Fruit fly (Drosophila melanogaster) whole organism, embryonic: ENCODE data around the gene Scox.

Experiments
- CG11695 ChIP-seq: fragments of 200-800 bp; sonication (Bioruptor generic); IDR thresholded peaks from 3 replicates; pipeline ENCODE4 v1.3.6; 2022; ENCODE audit warnings: missing biosample characterization, missing genetic modification characterization
- CG12236 ChIP-seq: fragments of 200-800 bp; sonication (Bioruptor generic); optimal IDR thresholded peaks from 2 replicates; lab custom pipeline; 2016; ENCODE audit warnings: missing biosample characterization, missing genetic modification characterization
- CG15011 ChIP-seq: fragments of 200-800 bp; sonication (Bioruptor generic); optimal IDR thresholded peaks from 3 replicates; lab custom pipeline; 2018; ENCODE audit warnings: missing biosample characterization, mild to moderate bottlenecking, missing genetic modification characterization
- CG15269 ChIP-seq: fragments of 200-800 bp; sonication (Bioruptor generic); optimal IDR thresholded peaks from 2 replicates; lab custom pipeline; 2018; ENCODE audit warnings: missing biosample characterization, mild to moderate bottlenecking, missing genetic modification characterization, moderate library complexity
- CG17912 ChIP-seq: fragments of 200-800 bp; sonication (Bioruptor generic); optimal IDR thresholded peaks from 2 replicates; lab custom pipeline; 2018; ENCODE audit warnings: missing biosample characterization, mild to moderate bottlenecking, missing genetic modification characterization
- CG18011 ChIP-seq: fragments of 200-800 bp; sonication (Bioruptor generic); optimal IDR thresholded peaks from 2 replicates; lab custom pipeline; 2017; ENCODE audit warnings: missing biosample characterization, missing genetic modification characterization, mild to moderate bottlenecking, moderate library complexity, missing genotype
- CG2116 ChIP-seq: fragments of 200-800 bp; sonication (Bioruptor generic); optimal IDR thresholded peaks from 3 replicates; lab custom pipeline; 2018; ENCODE audit warnings: missing biosample characterization, mild to moderate bottlenecking, missing genetic modification characterization
- CG2678 ChIP-seq: fragments of 200-800 bp; sonication (Bioruptor generic); optimal IDR thresholded peaks from 3 replicates; lab custom pipeline; 2019; ENCODE audit warnings: missing biosample characterization, mild to moderate bottlenecking, missing genetic modification characterization, moderate library complexity
- CG4282 ChIP-seq: fragments of 200-800 bp; sonication (Bioruptor generic); optimal IDR thresholded peaks from 2 replicates; lab custom pipeline; 2016; ENCODE audit warnings: missing biosample characterization, missing genetic modification characterization
- CG4360 ChIP-seq: fragments of 200-800 bp; sonication (Bioruptor generic); IDR thresholded peaks from 2 replicates; pipeline ENCODE4 v1.3.6; 2022; ENCODE audit warnings: missing biosample characterization, missing genetic modification characterization
- CG6175 ChIP-seq: fragments of 200-800 bp; sonication (Bioruptor generic); IDR thresholded peaks from 3 replicates; pipeline ENCODE4 v1.3.6; 2022; ENCODE audit warnings: missing biosample characterization, missing genetic modification characterization
- CG7271 ChIP-seq: fragments of 200-800 bp; sonication (Bioruptor generic); optimal IDR thresholded peaks from 2 replicates; lab custom pipeline; 2018; ENCODE audit warnings: missing biosample characterization, mild to moderate bottlenecking, missing genetic modification characterization, moderate library complexity
- CG7372 ChIP-seq: fragments of 200-800 bp; sonication (Bioruptor generic); IDR thresholded peaks from 2 replicates; pipeline ENCODE4 v1.3.6; 2022; ENCODE audit warnings: missing biosample characterization, missing genetic modification characterization
- CG7839 ChIP-seq: fragments of 200-800 bp; sonication (Bioruptor generic); optimal IDR thresholded peaks from 3 replicates; lab custom pipeline; 2018; ENCODE audit warnings: missing biosample characterization, mild to moderate bottlenecking, missing genetic modification characterization, moderate library complexity
- CG8290 ChIP-seq, 3 experiments: fragments of 200-800 bp; sonication (Bioruptor generic); optimal IDR thresholded peaks; 2 replicates each; lab custom pipeline; 2016 to 2019; ENCODE audit warnings: missing biosample characterization in 3 of 3, missing genetic modification characterization in 3 of 3, mild to moderate bottlenecking in 2 of 3, moderate library complexity in 1 of 3
- CG9437 ChIP-seq: fragments of 200-800 bp; sonication (Bioruptor generic); optimal IDR thresholded peaks from 2 replicates; lab custom pipeline; 2018; ENCODE audit warnings: missing biosample characterization, mild to moderate bottlenecking, missing genetic modification characterization
- CG9932 ChIP-seq: fragments of 200-800 bp; sonication (Bioruptor generic); IDR thresholded peaks from 2 replicates; pipeline ENCODE4 v1.3.6; 2022; ENCODE audit warnings: missing biosample characterization, missing genetic modification characterization
- Camta ChIP-seq: fragments of 200-800 bp; sonication (Bioruptor generic); optimal IDR thresholded peaks from 2 replicates; lab custom pipeline; 2016; ENCODE audit warnings: missing biosample characterization, missing genetic modification characterization
- Fer1 ChIP-seq: fragments of 200-800 bp; sonication (Bioruptor generic); optimal IDR thresholded peaks from 2 replicates; lab custom pipeline; 2017; ENCODE audit warnings: missing biosample characterization, mild to moderate bottlenecking, missing genetic modification characterization
- Hr78 ChIP-seq, 2 experiments: fragments of 200-800 bp in 1 of 2; fragments of >200 bp in 1 of 2; sonication (Bioruptor generic) in 1 of 2; optimal IDR thresholded peaks; 2 replicates each; lab custom pipeline; 2017 to 2019; ENCODE audit warnings: missing biosample characterization in 2 of 2, missing genetic modification characterization in 2 of 2, mild to moderate bottlenecking in 1 of 2, moderate library complexity in 1 of 2
- Meics ChIP-seq: fragments of 200-800 bp; sonication (Bioruptor generic); optimal IDR thresholded peaks from 2 replicates; lab custom pipeline; 2017; ENCODE audit warnings: missing biosample characterization, mild to moderate bottlenecking, missing genetic modification characterization
- Mes4 ChIP-seq: fragments of 200-800 bp; sonication (Bioruptor generic); optimal IDR thresholded peaks from 2 replicates; lab custom pipeline; 2016; ENCODE audit warnings: missing biosample characterization, missing genetic modification characterization
- Mrtf ChIP-seq: fragments of 200-800 bp; sonication (Bioruptor generic); IDR thresholded peaks from 3 replicates; pipeline ENCODE4 v1.3.6; 2022; ENCODE audit warnings: missing biosample characterization, missing genetic modification characterization
- NfI ChIP-seq: fragments of 200-800 bp; sonication (Bioruptor generic); optimal IDR thresholded peaks from 3 replicates; lab custom pipeline; 2018; ENCODE audit warnings: missing biosample characterization, mild to moderate bottlenecking, missing genetic modification characterization, moderate library complexity
- Six4 ChIP-seq: fragments of 200-800 bp; sonication (Bioruptor generic); optimal IDR thresholded peaks from 2 replicates; lab custom pipeline; 2016; ENCODE audit warnings: missing biosample characterization, missing genetic modification characterization
- Vsx1 ChIP-seq: fragments of 200-800 bp; sonication (Bioruptor generic); optimal IDR thresholded peaks from 2 replicates; lab custom pipeline; 2017; ENCODE audit warnings: missing biosample characterization, mild to moderate bottlenecking, missing genetic modification characterization, missing genetic modification reagents
- az2 ChIP-seq: fragments of 200-800 bp; sonication (Bioruptor generic); optimal IDR thresholded peaks from 3 replicates; lab custom pipeline; 2016; ENCODE audit warnings: missing biosample characterization, missing genetic modification characterization
- crp ChIP-seq, 2 experiments: fragments of 200-800 bp; sonication (Bioruptor generic); optimal IDR thresholded peaks; 2 replicates in 1 of 2; 3 replicates in 1 of 2; lab custom pipeline; 2017; ENCODE audit warnings: missing biosample characterization in 2 of 2, missing genetic modification characterization in 2 of 2, mild to moderate bottlenecking in 1 of 2, moderate library complexity in 1 of 2
- dati ChIP-seq: fragments of 200-800 bp; sonication (Bioruptor generic); IDR thresholded peaks from 2 replicates; pipeline ENCODE4 v1.3.6; 2022; ENCODE audit warnings: missing biosample characterization, missing genetic modification characterization
- dmrt99B ChIP-seq: fragments of 200-800 bp; sonication (Bioruptor generic); optimal IDR thresholded peaks from 2 replicates; lab custom pipeline; 2018; ENCODE audit warnings: missing biosample characterization, mild to moderate bottlenecking, missing genetic modification characterization, moderate library complexity
- exex ChIP-seq: fragments of 200-800 bp; sonication (Bioruptor generic); optimal IDR thresholded peaks from 4 replicates; lab custom pipeline; 2018; ENCODE audit warnings: missing biosample characterization, mild to moderate bottlenecking, missing genetic modification characterization, moderate library complexity
- fd96Cb ChIP-seq: fragments of 200-800 bp; sonication (Bioruptor generic); optimal IDR thresholded peaks from 2 replicates; lab custom pipeline; 2018; ENCODE audit warnings: missing biosample characterization, mild to moderate bottlenecking, missing genetic modification characterization, moderate library complexity
- gcm2 ChIP-seq: fragments of 200-800 bp; sonication (Bioruptor generic); optimal IDR thresholded peaks from 2 replicates; lab custom pipeline; 2016; ENCODE audit warnings: missing biosample characterization, missing genetic modification characterization
- gsb-n ChIP-seq: fragments of 200-800 bp; sonication (Bioruptor generic); optimal IDR thresholded peaks from 3 replicates; lab custom pipeline; 2018; ENCODE audit warnings: missing biosample characterization, mild to moderate bottlenecking, missing genetic modification characterization
- hkb ChIP-seq, 2 experiments: fragments of 200-800 bp in 1 of 2; fragments of >200 bp in 1 of 2; sonication (Bioruptor generic) in 1 of 2; IDR thresholded peaks in 1 of 2; optimal IDR thresholded peaks in 1 of 2; 2 replicates each; pipeline versions ENCODE4 v1.3.6 to Lab custom; 2017 to 2022; ENCODE audit warnings: missing biosample characterization in 1 of 2, missing genetic modification characterization in 1 of 2
- jing ChIP-seq: fragments of 200-800 bp; sonication (Bioruptor generic); optimal IDR thresholded peaks from 2 replicates; lab custom pipeline; 2018; ENCODE audit warnings: missing biosample characterization, mild to moderate bottlenecking, missing genetic modification characterization
- ken ChIP-seq: fragments of 200-800 bp; sonication (Bioruptor generic); IDR thresholded peaks from 3 replicates; pipeline ENCODE4 v1.3.6; 2022; ENCODE audit warnings: missing biosample characterization, missing genetic modification characterization
- luna ChIP-seq: fragments of 200-800 bp; sonication (Bioruptor generic); optimal IDR thresholded peaks from 2 replicates; lab custom pipeline; 2016; ENCODE audit warnings: missing biosample characterization, missing genetic modification characterization
- otp ChIP-seq: fragments of 200-800 bp; sonication (Bioruptor generic); IDR thresholded peaks from 3 replicates; pipeline ENCODE4, ENCODE4 v1.3.6; 2022; ENCODE audit warnings: missing biosample characterization, missing genetic modification characterization
- pan ChIP-seq, 4 experiments: fragments of >200 bp in 3 of 4; fragments of 200-800 bp in 1 of 4; sonication (Bioruptor generic) in 1 of 4; optimal IDR thresholded peaks in 3 of 4; IDR thresholded peaks in 1 of 4; 2 replicates each; pipeline versions ENCODE4 v1.3.6 to Lab custom; 2017 to 2022; ENCODE audit warnings: missing biosample characterization in 2 of 4, missing genetic modification characterization in 2 of 4, mixed read lengths in 1 of 4
- pfk ChIP-seq: fragments of 200-800 bp; sonication (Bioruptor generic); optimal IDR thresholded peaks from 2 replicates; lab custom pipeline; 2018; ENCODE audit warnings: missing biosample characterization, mild to moderate bottlenecking, missing genetic modification characterization, moderate library complexity
- pho ChIP-seq: fragments of 200-800 bp; sonication (Bioruptor generic); optimal IDR thresholded peaks from 2 replicates; lab custom pipeline; 2016; ENCODE audit warnings: missing biosample characterization, missing genetic modification characterization
- pros ChIP-seq: fragments of 200-800 bp; sonication (Bioruptor generic); optimal IDR thresholded peaks from 3 replicates; lab custom pipeline; 2019; ENCODE audit warnings: missing biosample characterization, mild to moderate bottlenecking, missing genetic modification characterization, moderate library complexity
- ro ChIP-seq: fragments of 200-800 bp; sonication (Bioruptor generic); IDR thresholded peaks from 2 replicates; pipeline ENCODE4 v1.3.6; 2022; ENCODE audit warnings: missing biosample characterization, missing genetic modification characterization
- sob ChIP-seq: fragments of 200-800 bp; sonication (Bioruptor generic); IDR thresholded peaks from 2 replicates; pipeline ENCODE4 v1.3.6; 2022; ENCODE audit warnings: missing biosample characterization, missing genetic modification characterization
- tgo ChIP-seq: fragments of 200-800 bp; sonication (Bioruptor generic); IDR thresholded peaks from 3 replicates; pipeline ENCODE4 v1.3.6; 2022; ENCODE audit warnings: missing biosample characterization, missing genetic modification characterization
- trem ChIP-seq: fragments of 200-800 bp; optimal IDR thresholded peaks from 3 replicates; lab custom pipeline; 2019; ENCODE audit warnings: missing biosample characterization, mild to moderate bottlenecking, missing genetic modification characterization, moderate library complexity

Gene Scox

dm6 chr2L:4981278-4981966 is 12.7 kb upstream of the Scox start, which contains the start of the genes CG8892 and CG34126 (continued):
- TF ChIP-seq CG8290 (GFP tag; optimal IDR thresholded peaks at IDR 0.05; lab: Kevin White, UChicago) (peak; percentile 98), CG8290 (tag; optimal IDR thresholded peaks at IDR 0.05; lab: Kevin White, UChicago) (peak; percentile 91 to 94), pan (optimal IDR thresholded peaks at IDR 0.05; lab: Kevin White, UChicago) (no peak), pan (GFP tag; optimal IDR thresholded peaks at IDR 0.05 in 1 of 2, IDR thresholded peaks at IDR 0.05 in 1 of 2) (peak in 1 of 2 experiments; percentile 94), luna (GFP tag; lab: Kevin White, UChicago) (peak; percentile 87), gsb-n (tag; lab: Kevin White, UChicago) (peak; percentile 93), CG7372 (peak; percentile 97), Fer1 (GFP tag; lab: Kevin White, UChicago) (peak; percentile 97), CG6175 (GFP tag; lab: Robert Waterston, UW) (peak; percentile 92), pfk (GFP tag; lab: Kevin White, UChicago) (peak; percentile 54), CG15011 (GFP tag; lab: Kevin White, UChicago) (peak; percentile 95), hkb (optimal IDR thresholded peaks at IDR 0.05; lab: Kevin White, UChicago) (peak; percentile 93), hkb (GFP tag; IDR thresholded peaks at IDR 0.05; lab: Robert Waterston, UW) (peak; percentile 92), pros (GFP tag; lab: Kevin White, UChicago) (peak; percentile 51), CG7839 (tag; lab: Kevin White, UChicago) (peak; percentile 97), Mes4 (GFP tag; lab: Kevin White, UChicago) (peak; percentile 87), CG17912 (GFP tag; lab: Kevin White, UChicago) (peak; percentile 82), sob (peak; percentile 98), CG9437 (GFP tag; lab: Kevin White, UChicago) (peak; percentile 92), Vsx1 (GFP tag; lab: Kevin White, UChicago) (peak; percentile 86), exex (tag; lab: Kevin White, UChicago) (peak; percentile 83), CG12236 (peak; percentile 87), ro (GFP tag; lab: Robert Waterston, UW) (peak; percentile 93), gcm2 (GFP tag; lab: Kevin White, UChicago) (peak; percentile 93), pho (peak; percentile 97), trem (tag; lab: Kevin White, UChicago) (peak; percentile 93), CG4360 (GFP tag; lab: Robert Waterston, UW) (peak; percentile 45; the same call in 1 of the 2 replicates), Meics (peak; percentile 97), CG11695 (GFP tag; lab: Robert Waterston, UW) (peak; percentile 94), az2 (peak; percentile 98), CG9932 (GFP tag; lab: Robert Waterston, UW) (peak; percentile 99), Camta (GFP tag; lab: Kevin White, UChicago) (peak; percentile 97), Six4 (GFP tag; lab: Kevin White, UChicago) (peak; percentile 97), otp (GFP tag; lab: Robert Waterston, UW) (peak; percentile 85), ken (GFP tag; lab: Robert Waterston, UW) (peak; percentile 98), CG2116 (GFP tag; lab: Kevin White, UChicago) (peak; percentile 87), CG15269 (peak; percentile 96), fd96Cb (tag; lab: Kevin White, UChicago) (peak; percentile 97), crp (GFP tag; optimal IDR thresholded peaks at IDR 0.05; lab: Kevin White, UChicago) (peak; percentile 84 to 94), Mrtf (GFP tag; lab: Robert Waterston, UW) (peak; percentile 96), CG18011 (GFP tag; lab: Kevin White, UChicago) (peak; percentile 90), tgo (GFP tag; lab: Robert Waterston, UW) (peak; percentile 97), dmrt99B (peak; percentile 95), dati (peak; percentile 83), NfI (GFP tag; lab: Kevin White, UChicago) (peak; percentile 98), CG2678 (tag; lab: Kevin White, UChicago) (peak; percentile 97), CG7271 (tag; lab: Kevin White, UChicago) (peak; percentile 85), Hr78 (GFP tag; optimal IDR thresholded peaks at IDR 0.05; lab: Kevin White, UChicago) (peak in 1 of 2 experiments; percentile 75), CG4282 (peak; percentile 88), jing (GFP tag; lab: Kevin White, UChicago) (peak; percentile 95)
